Worm (Caenorhabditis elegans) whole organism, L4/young adult: ENCODE data around the gene sur-5.

Experiments
- W03F9.2 ChIP-seq: fragments of 150-350 bp; optimal IDR thresholded peaks from 2 replicates; lab custom pipeline; 2014; ENCODE audit warnings: missing biosample characterization, missing genetic modification characterization
- dao-5 ChIP-seq: sonication (generic microtip); optimal IDR thresholded peaks from 2 replicates; lab custom pipeline; 2016; ENCODE audit warnings: missing genotype, missing genetic modification characterization, moderate library complexity, missing compliant biosample characterization
- him-1 ChIP-seq: sonication (generic microtip); optimal IDR thresholded peaks from 2 replicates; lab custom pipeline; 2016; ENCODE audit warnings: missing genotype, missing genetic modification reagents, missing genetic modification characterization, missing compliant biosample characterization

Gene sur-5

DNA sequence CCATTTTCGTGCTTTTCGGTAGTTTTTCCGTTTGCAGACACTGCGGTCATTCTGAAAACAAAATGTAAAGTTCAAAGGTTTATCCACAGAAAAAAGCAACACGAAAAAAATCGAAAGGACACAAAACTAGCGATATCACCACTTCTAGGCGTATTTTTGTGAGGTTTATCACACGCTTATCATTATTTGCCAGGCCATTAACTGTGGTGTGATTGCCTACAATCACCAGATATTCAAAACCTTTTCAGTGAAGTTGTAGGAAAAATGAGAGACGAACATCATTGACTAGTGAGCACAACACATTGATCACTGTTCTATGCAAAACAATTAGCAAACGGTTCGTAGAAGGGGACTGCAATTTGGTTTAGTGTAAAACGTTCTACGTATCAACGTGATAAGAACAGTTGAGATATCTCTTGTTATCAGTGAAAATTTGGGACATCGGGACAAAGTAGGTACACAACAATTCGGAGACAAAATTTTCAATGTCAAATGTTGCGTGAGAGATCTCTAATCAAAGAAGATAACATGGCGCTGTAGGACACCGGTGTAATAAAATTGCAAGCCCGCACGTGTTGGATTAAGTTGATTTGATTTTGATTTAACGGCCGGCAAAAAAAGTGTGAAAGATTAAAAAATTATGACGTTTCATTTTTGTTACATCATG is at the start of gene sur-5:
TSS of gene sur-5 (minus strand) at position 51 of the 667 bp plus-strand sequence.
- TF ChIP-seq W03F9.2 (tag; lab: Kevin White, UChicago) (no peak), dao-5 (no peak), him-1 (no peak)

DNA sequence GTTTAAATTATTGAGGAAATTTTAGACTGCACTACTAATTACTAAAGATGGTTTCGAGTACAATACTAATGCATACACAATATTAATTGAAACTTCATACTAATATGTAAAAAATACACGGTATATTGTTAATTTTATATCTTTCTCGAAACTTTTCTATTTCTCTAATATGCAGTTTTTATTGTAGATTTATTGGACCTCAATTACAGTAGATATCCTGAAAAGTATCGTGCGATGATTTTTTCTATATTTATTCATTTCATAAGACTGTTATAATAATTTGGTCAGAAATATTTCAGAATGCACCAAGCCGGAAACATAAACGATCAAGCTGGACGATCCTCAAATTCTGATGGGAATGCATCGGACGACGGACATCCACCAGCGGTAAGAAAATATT is 38.4 kb upstream of the sur-5 start, which contains the start of gene C07D8.5:
TSS of gene C07D8.5 (plus strand) at position 301 of the 400 bp plus-strand sequence.
- TF ChIP-seq him-1, result no peak
- TF ChIP-seq W03F9.2 (tag; lab: Kevin White, UChicago), result no peak
- TF ChIP-seq dao-5, result no peak

DNA sequence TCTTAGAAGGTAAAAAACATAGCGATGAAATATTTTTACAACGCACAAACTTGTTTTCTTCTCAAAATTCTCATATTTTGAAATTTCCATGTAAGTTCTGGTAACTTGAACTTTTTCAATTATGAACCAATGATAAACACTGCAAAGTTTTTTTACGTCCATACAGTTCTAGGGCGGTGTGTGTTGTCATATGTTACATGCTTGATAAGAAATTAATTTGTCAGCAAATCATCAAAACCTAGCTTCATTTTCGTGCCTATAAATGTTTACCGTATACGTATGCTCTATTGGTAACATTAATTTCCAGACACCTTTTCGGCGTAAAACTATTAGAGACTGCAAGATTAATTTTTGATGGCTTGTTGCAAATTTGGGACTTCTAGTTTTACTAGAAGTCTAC is 37.8 kb upstream of the sur-5 start:
- TF ChIP-seq W03F9.2 (tag; lab: Kevin White, UChicago) (no peak), him-1 (no peak), dao-5 (no peak)

DNA sequence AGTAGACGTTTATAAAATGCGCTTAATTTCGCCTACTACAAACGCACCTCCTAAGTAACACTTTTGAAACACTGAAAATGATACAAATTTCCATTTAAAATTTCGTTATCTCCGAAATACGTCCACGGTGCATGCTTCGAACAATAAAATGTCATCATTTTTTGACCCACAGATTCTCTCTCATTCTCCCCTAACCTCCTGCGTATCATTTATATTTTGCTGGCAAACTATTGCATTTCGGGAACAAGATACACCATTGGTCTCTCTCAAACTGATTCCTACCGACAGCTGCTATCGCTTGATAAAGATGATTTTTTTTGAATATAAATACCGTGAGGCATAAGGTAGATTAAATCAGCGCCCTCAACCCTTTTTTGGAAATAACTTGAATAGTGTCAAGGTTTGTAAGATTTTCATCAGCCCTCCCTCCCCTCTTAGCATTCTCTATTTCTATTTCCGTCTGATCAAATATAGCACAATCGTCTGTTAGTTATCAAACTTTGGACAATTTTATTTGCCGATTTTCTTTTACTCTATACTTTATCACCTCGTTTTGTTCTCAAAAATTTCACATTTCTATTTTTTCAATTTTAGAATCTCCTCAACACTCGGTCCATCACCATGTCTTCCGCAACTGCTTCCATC is 35.7 kb upstream of the sur-5 start, which contains the start of gene C07D8.6:
TSS of gene C07D8.6 (plus strand) at position 595 of the 645 bp plus-strand sequence.
- TF ChIP-seq W03F9.2 (tag; lab: Kevin White, UChicago) (peak; percentile 66), him-1 (no peak)

DNA sequence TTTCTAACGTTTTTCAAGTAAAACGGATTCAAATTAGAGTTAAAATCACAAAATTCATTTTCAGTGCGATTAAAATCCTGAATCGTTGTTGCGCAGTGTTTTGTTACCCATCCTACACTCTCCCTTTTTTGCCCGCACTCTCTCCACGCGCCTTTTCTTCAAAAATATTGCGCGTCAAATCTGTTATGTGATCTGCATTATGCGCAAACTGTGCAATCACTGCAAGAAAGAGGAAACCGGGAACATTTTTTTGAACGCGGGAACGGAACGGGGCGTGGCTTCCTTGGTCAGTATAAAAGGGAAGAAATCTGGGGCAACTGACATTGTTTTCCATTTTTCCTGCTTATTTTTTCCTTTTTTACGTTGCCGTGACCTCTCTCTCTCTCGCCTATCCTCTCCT is 35.0 kb upstream of the sur-5 start:
- no peak for TF ChIP-seq him-1
- no peak for TF ChIP-seq W03F9.2 (tag; lab: Kevin White, UChicago)
- no peak for TF ChIP-seq dao-5

DNA sequence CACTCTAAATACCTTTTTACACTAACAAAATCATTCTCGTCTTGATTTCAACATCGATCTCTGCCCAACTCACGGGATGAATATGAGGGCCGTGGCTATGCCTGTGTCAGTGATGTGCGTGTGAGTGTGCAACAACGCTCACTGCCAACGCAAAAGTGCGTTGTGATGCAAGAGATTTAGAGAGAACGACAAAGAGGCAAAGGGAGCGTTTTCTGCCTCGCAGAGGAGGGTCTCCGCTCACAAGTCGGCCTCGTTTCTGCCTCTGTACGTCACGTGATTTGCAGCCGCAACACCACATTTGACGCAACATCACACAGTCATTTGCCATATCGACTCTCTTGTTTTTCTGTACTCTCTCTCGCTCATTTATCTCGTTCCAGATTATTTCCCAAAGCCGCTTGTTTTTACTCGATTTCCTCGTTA is 28.9 kb upstream of the sur-5 start, which contains the start of gene epg-7:
TSS of gene epg-7 (plus strand) at position 413 of the 423 bp plus-strand sequence.
- TF ChIP-seq him-1, result peak; percentile 82
- TF ChIP-seq W03F9.2 (tag; lab: Kevin White, UChicago), result peak; percentile 59
- no peak for TF ChIP-seq dao-5

DNA sequence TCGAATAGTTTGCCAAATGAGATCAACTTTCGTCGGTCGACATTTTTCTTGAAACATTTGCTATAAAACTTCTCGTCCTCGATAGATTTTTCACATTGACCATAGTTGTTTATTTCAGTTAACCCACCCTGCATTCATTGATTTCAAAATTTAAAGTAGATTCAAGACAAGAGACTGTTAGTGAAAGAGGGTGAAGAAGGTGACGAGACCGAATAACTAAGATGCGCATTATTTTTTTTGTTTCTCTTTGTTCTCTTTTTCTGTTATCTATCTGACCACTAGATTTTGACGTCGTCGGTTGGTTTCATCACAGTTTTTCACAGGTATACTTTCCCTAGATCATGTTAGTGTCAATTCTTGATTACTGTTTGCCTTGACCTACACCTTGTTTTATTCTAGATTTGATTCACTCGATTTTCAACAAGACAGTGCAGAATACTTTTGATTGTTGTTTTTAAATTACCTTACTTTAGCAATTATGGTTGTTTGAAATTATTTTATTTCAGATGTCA is 25.4 kb upstream of the sur-5 start, which contains the start of gene ttr-30:
TSS of gene ttr-30 (plus strand) at position 265 of the 512 bp plus-strand sequence.
- no peak for TF ChIP-seq him-1

DNA sequence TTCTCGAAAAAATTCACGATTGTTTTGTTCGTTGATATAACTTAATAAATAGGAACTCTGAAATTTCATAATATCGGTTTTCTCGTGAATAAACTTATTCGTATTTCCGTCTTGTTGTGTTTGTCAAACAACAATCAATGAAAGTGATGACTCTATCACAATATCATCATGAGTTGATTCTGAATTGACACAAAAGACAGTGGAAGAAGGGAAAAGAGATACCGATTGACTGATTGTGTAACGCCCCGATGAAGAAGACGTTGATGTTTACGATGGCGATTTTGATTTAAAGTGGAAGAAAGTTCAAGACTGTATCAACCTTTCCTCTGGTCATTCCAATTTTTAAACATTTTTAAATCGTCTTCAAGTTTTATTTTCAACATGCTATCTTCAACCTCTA is 24.2 kb upstream of the sur-5 start, which contains the start of gene ttr-59:
TSS of gene ttr-59 (plus strand) at position 218 of the 400 bp plus-strand sequence.
- no peak for TF ChIP-seq W03F9.2 (tag; lab: Kevin White, UChicago)
- TF ChIP-seq him-1, result no peak
- TF ChIP-seq dao-5, result no peak

DNA sequence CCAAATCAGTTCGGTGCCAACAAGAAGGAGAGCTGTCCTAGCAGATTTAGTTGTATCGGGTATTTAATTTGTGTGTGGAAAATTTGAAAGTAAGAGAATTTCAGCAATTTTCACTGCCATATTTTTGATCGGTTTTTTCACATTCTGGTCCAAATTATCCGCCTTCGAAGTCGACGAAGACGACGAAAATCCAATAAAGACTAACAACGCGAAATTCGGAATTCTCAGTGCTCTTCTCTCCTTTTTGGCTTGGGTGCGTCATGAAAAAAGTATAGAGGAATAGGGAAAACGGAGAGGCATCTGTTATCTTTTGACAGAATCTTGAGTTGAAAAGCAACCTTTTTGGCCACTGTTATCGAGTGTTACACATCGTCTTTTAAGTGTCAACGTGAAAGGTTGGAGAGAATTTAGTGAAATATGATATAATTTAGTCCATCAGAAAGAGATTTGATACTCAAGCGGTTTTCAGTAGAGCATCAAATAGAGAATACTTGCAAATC is 22.7 kb upstream of the sur-5 start:
- TF ChIP-seq him-1 (no peak), dao-5 (no peak), W03F9.2 (tag; lab: Kevin White, UChicago) (no peak)

DNA sequence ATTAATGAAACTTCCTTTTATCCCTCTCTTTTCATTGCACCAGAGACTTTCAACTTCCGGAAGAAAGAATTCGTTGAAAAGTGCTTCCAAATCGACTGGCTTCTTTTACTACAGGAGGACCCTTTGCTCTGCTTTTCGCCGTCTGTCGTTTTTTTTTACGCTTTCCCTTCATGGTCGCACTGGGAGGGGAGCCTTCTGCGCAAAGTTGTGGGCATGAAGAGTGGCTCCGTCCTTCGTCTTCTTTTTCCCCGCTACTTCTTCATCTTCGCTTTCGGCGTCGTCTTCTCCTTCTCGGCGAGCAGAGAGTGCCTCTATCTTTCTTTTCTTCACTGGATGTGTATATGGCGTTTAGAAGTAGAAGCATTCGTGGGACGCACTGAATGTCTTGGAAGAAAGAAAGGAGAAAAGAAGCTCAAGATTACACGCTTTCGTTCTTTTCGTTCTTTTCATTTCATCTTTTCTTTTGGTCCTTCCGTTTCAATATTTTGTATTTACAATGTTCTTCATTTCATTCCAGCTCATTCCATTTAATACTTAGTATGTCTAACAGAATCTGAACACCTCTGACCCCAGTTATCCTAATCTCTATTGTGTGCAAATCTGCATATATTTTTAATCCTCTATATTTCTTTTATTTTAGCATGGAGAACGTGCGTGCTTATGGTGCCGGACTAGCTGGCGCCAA is 21.7 kb upstream of the sur-5 start, which contains the start of gene sng-1:
TSS of gene sng-1 (plus strand) at position 635 of the 685 bp plus-strand sequence.
- TF ChIP-seq him-1 (peak; percentile 36), W03F9.2 (tag; lab: Kevin White, UChicago) (no peak)

DNA sequence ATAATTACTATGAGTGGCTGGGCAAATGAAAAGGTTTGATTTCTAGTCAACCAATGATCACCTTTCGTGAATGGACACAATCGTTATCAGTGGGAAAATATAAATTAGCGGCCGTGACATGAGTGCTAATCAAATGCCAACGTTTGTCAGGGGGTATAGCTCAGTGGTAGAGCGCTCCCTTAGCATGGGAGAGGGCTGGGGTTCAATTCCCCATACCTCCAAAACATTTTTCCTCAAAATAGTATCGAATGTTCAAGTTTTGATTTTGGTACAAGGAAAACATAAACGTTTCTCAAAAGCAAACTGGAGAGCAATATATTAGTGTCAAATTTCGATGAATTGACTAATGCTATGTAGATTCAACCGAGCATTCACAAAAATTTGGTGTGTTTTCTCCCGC is 18.2 kb upstream of the sur-5 start:
- TF ChIP-seq W03F9.2 (tag; lab: Kevin White, UChicago) (no peak), dao-5 (peak; percentile 48)

DNA sequence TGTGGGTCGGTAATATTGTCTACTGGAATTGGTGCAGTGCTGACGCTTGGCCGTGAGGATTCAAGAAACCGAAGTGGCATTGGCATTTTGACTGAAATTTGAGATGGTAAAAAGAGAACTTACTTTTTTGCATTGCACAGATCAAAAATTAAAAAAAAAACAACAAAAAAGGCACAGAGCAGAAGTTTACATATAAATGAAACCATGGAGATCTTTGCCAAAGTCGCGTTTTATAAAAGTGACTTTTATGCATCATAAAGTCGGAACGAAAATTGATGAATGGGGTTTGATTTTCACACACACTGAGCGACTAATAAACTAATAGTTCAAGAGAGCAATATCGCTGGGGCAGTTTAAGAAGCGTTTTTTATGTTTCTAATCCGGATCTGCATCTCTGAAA is 17.0 kb upstream of the sur-5 start, which contains the start of gene T08A9.13:
TSS of gene T08A9.13 (minus strand) at position 101 of the 400 bp plus-strand sequence.
- no peak for TF ChIP-seq him-1
- no peak for TF ChIP-seq dao-5
- no peak for TF ChIP-seq W03F9.2 (tag; lab: Kevin White, UChicago)

DNA sequence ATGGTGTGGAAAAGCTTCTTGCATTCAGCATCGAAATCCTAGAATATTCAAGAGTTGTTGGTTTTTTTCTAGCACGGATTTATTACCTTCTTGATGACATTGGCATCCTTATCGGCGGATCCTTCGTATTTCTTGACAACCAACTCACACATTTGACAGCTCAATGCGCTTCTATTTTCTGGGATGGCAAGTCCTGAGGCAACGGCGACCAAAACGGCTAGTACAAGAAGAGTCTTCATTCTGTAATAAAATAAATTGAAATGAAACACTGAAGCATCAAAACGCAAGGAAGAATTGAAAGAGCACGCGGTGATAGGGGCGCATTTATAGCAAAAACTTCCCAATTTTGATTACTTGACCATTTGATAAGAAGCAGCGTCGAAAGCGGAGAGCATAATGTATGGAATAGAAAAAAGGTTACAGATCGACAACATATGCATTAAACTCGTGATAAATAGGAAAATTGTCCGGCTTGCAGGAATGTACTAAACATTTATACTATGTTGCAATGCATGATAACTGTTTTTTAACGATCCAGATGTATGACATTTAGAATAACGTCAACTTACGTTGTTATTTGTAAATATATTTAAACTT is 14.8 kb upstream of the sur-5 start, which contains the start of gene spp-5:
TSS of gene spp-5 (minus strand) at position 240 of the 597 bp plus-strand sequence.
- TF ChIP-seq him-1 (no peak), W03F9.2 (tag; lab: Kevin White, UChicago) (peak; percentile 18), dao-5 (no peak)

DNA sequence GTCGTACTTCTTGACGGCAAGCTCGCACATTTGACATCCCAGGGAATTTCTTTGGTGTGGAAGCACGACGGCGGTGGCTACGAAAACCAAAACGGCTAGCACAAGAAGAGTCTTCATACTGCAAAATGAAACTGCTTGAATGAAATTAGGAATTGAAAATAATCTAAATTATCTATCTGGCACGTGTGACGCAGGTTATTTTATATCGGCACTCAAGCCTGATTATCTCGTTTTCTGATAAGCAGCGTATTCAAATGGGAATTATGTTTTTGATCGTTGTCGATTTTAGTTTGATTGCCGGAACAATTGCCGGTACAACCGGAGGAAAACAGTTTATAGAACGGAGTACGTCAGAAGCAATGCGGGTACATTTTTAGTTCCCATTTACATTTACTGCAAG is 13.3 kb upstream of the sur-5 start, which contains the start of gene spp-4:
TSS of gene spp-4 (minus strand) at position 118 of the 400 bp plus-strand sequence.
- TF ChIP-seq W03F9.2 (tag; lab: Kevin White, UChicago) (no peak), dao-5 (no peak), him-1 (no peak)
